Worm (Caenorhabditis elegans) whole organism, L1 larva: ENCODE measurements around the gene F01D5.3.

Experiments used
- aha-1 ChIP-seq: fragments of 150-350 bp; optimal IDR thresholded peaks from 2 replicates; lab custom pipeline; 2014; ENCODE audit warnings: missing biosample characterization, missing genetic modification characterization
- aly-2 ChIP-seq: fragments of 150-350 bp; optimal IDR thresholded peaks from 2 replicates; lab custom pipeline; 2014; ENCODE audit warnings: missing biosample characterization, missing genetic modification characterization
- blmp-1 ChIP-seq: fragments of 150-350 bp; optimal IDR thresholded peaks from 2 replicates; lab custom pipeline; 2014; ENCODE audit warnings: missing biosample characterization, missing genetic modification characterization
- ceh-8 ChIP-seq: fragments of 200-800 bp; sonication (Bioruptor generic); optimal IDR thresholded peaks from 2 replicates; lab custom pipeline; 2018; ENCODE audit warnings: mild to moderate bottlenecking, missing genetic modification characterization, moderate library complexity, missing compliant biosample characterization
- ces-1 ChIP-seq: fragments of 150-350 bp; optimal IDR thresholded peaks from 2 replicates; lab custom pipeline; 2014; ENCODE audit warnings: missing biosample characterization, missing genetic modification reagents, missing genetic modification characterization
- dpl-1 ChIP-seq, 3 experiments: fragments of 150-350 bp in 2 of 3; sonication (generic microtip) in 1 of 3; optimal IDR thresholded peaks; 2 replicates each; lab custom pipeline; 2014 to 2017; ENCODE audit warnings: missing biosample characterization in 3 of 3, missing genetic modification characterization in 3 of 3, missing genetic modification reagents in 3 of 3
- efl-1 ChIP-seq, 4 experiments: fragments of 150-350 bp; optimal IDR thresholded peaks in 3 of 4; peaks in 1 of 4; 1 replicate in 1 of 4; 2 replicates in 3 of 4; lab custom pipeline; 2014; ENCODE audit warnings: missing biosample characterization in 2 of 4, missing genetic modification characterization in 2 of 4, missing genetic modification reagents in 2 of 4
- elt-2 ChIP-seq: sonication (generic microtip); optimal IDR thresholded peaks from 2 replicates; lab custom pipeline; 2016; ENCODE audit warnings: missing genetic modification characterization, mild to moderate bottlenecking, inconsistent platforms, missing compliant biosample characterization, missing genetic modification reagents
- elt-3 ChIP-seq, 6 experiments: fragments of 150-350 bp in 1 of 6; sonication (generic microtip); optimal IDR thresholded peaks; 2 replicates each; lab custom pipeline; 2017 to 2018; ENCODE audit warnings: missing biosample characterization in 6 of 6, missing genetic modification characterization in 6 of 6, inconsistent platforms in 1 of 6
- fkh-10 ChIP-seq: sonication (generic microtip); optimal IDR thresholded peaks from 2 replicates; lab custom pipeline; 2017; ENCODE audit warnings: missing biosample characterization, missing genetic modification reagents, missing genetic modification characterization
- grh-1 ChIP-seq: fragments of 200-800 bp; sonication (Bioruptor generic); IDR thresholded peaks from 2 replicates; pipeline ENCODE4 v1.3.6; 2022; ENCODE audit warnings: missing genetic modification reagents, missing genetic modification characterization, missing compliant biosample characterization
- hlh-17 ChIP-seq: fragments of 200-800 bp; sonication (Bioruptor generic); optimal IDR thresholded peaks from 2 replicates; lab custom pipeline; 2018; ENCODE audit warnings: missing genetic modification characterization, mild to moderate bottlenecking, missing compliant biosample characterization, moderate library complexity, borderline replicate concordance
- hlh-4 ChIP-seq: sonication (generic microtip); optimal IDR thresholded peaks from 2 replicates; lab custom pipeline; 2016; ENCODE audit warnings: mild to moderate bottlenecking, missing genetic modification characterization, missing compliant biosample characterization
- isw-1 ChIP-seq: fragments of 200-800 bp; sonication (Bioruptor generic); IDR thresholded peaks from 2 replicates; pipeline ENCODE4 v1.3.6; 2022; ENCODE audit warnings: missing genetic modification characterization, missing compliant biosample characterization
- lin-14 ChIP-seq: fragments of 200-800 bp; sonication (Bioruptor generic); optimal IDR thresholded peaks from 2 replicates; lab custom pipeline; 2018; ENCODE audit warnings: mild to moderate bottlenecking, missing genetic modification characterization, moderate library complexity, missing compliant biosample characterization
- lin-35 ChIP-seq, 2 experiments: fragments of 150-350 bp; optimal IDR thresholded peaks; 2 replicates each; lab custom pipeline; 2014; ENCODE audit warnings: missing biosample characterization in 2 of 2, missing genetic modification characterization in 2 of 2, missing genetic modification reagents in 2 of 2
- lsy-2 ChIP-seq, 2 experiments: fragments of 150-350 bp; optimal IDR thresholded peaks; 2 replicates each; lab custom pipeline; 2014; ENCODE audit warnings: missing biosample characterization in 2 of 2, missing genetic modification characterization in 2 of 2
- mdl-1 ChIP-seq, 2 experiments: fragments of 150-350 bp; optimal IDR thresholded peaks; 2 replicates each; lab custom pipeline; 2014 to 2017; ENCODE audit warnings: missing biosample characterization in 2 of 2, missing genetic modification characterization in 2 of 2, inconsistent platforms in 1 of 2
- mep-1 ChIP-seq: fragments of 150-350 bp; optimal IDR thresholded peaks from 2 replicates; lab custom pipeline; 2014; ENCODE audit warnings: missing biosample characterization, missing genetic modification characterization
- nhr-12 ChIP-seq: sonication (generic microtip); optimal IDR thresholded peaks from 2 replicates; lab custom pipeline; 2017; ENCODE audit warnings: missing biosample characterization, missing genetic modification characterization
- nhr-19 ChIP-seq: fragments of 200-800 bp; sonication (Bioruptor generic); conservative IDR thresholded peaks from 2 replicates; pipeline ENCODE4 v1.3.6; 2022; ENCODE audit warnings: missing genetic modification characterization, missing compliant biosample characterization
- nhr-20 ChIP-seq: sonication (generic microtip); optimal IDR thresholded peaks from 2 replicates; lab custom pipeline; 2016; ENCODE audit warnings: mild to moderate bottlenecking, missing genetic modification characterization, missing compliant biosample characterization
- nhr-71 ChIP-seq: sonication (generic microtip); optimal IDR thresholded peaks from 2 replicates; lab custom pipeline; 2016; ENCODE audit warnings: mild to moderate bottlenecking, missing genetic modification characterization, moderate library complexity, missing compliant biosample characterization
- nhr-76 ChIP-seq: sonication (generic microtip); optimal IDR thresholded peaks from 2 replicates; lab custom pipeline; 2017; ENCODE audit warnings: missing biosample characterization, missing genetic modification characterization
- nhr-84 ChIP-seq: sonication (generic microtip); optimal IDR thresholded peaks from 2 replicates; lab custom pipeline; 2017; ENCODE audit warnings: missing biosample characterization, missing genetic modification characterization
- nhr-85 ChIP-seq: sonication (generic microtip); peaks from one replicate; lab custom pipeline; 2016; ENCODE audit warnings: missing genetic modification characterization, inconsistent platforms, missing compliant biosample characterization
- nhr-90 ChIP-seq: sonication (generic microtip); optimal IDR thresholded peaks from 2 replicates; lab custom pipeline; 2016; ENCODE audit warnings: mild to moderate bottlenecking, missing genetic modification characterization, missing compliant biosample characterization; ENCODE audit not compliant: poor library complexity
- snpc-4 ChIP-seq: fragments of 150-350 bp; optimal IDR thresholded peaks from 2 replicates; lab custom pipeline; 2014; ENCODE audit warnings: missing biosample characterization, missing genetic modification characterization
- snu-23 ChIP-seq: sonication (generic microtip); optimal IDR thresholded peaks from 2 replicates; lab custom pipeline; 2016; ENCODE audit warnings: missing genetic modification characterization, missing compliant biosample characterization
- tbx-2 ChIP-seq: sonication (generic microtip); optimal IDR thresholded peaks from 2 replicates; lab custom pipeline; 2016; ENCODE audit warnings: missing genetic modification characterization, missing compliant biosample characterization
- unc-130 ChIP-seq: fragments of 150-350 bp; optimal IDR thresholded peaks from 2 replicates; lab custom pipeline; 2017; ENCODE audit warnings: missing biosample characterization, missing genetic modification characterization, inconsistent platforms
- vab-15 ChIP-seq: sonication (generic microtip); optimal IDR thresholded peaks from 2 replicates; lab custom pipeline; 2017; ENCODE audit warnings: missing genotype, mild to moderate bottlenecking, missing genetic modification characterization, missing compliant biosample characterization
- xbp-1 ChIP-seq: sonication (generic microtip); optimal IDR thresholded peaks from 2 replicates; lab custom pipeline; 2016; ENCODE audit warnings: missing genetic modification characterization, missing compliant biosample characterization

Gene F01D5.3

DNA sequence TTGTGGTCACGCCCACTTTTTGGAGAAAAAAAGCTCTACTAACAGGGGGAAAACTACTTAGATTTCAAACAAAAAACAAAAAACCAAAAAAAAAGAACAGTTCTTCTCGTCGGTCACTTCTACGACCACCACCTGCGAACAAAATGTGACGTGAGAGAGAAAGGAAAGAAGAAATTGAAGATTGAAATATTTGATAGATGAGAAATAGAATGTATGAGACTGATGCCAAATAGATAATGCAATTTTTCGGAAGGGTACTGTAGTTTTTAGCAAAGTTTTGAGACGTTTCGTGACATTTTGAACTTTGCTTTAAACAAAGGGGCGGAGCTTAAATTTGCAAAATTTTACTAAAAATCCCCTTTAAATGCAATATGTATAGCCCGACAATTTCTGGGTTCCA, 45.0 kb downstream of the F01D5.3 start:
- TF ChIP-seq grh-1 (GFP tag; lab: Robert Waterston, UW) (no peak), lin-14 (GFP tag; lab: Kevin White, UChicago) (peak; percentile 44), nhr-85 (tag; lab: Kevin White, UChicago) (no peak), nhr-20 (tag; lab: Kevin White, UChicago) (peak; percentile 34), snpc-4 (tag; lab: Kevin White, UChicago) (no peak), blmp-1 (tag; lab: Kevin White, UChicago) (peak; percentile 72), lsy-2 (tag; optimal IDR thresholded peaks at IDR 0.05; lab: Kevin White, UChicago) (peak in 1 of 2 experiments; percentile 56), unc-130 (tag; lab: Kevin White, UChicago) (no peak), snu-23 (GFP tag; lab: Kevin White, UChicago) (no peak), ces-1 (no peak), elt-3 (tag; optimal IDR thresholded peaks at IDR 0.05; lab: Kevin White, UChicago) (peak in 1 of 6 experiments; percentile 12), hlh-17 (GFP tag; lab: Kevin White, UChicago) (no peak)

DNA sequence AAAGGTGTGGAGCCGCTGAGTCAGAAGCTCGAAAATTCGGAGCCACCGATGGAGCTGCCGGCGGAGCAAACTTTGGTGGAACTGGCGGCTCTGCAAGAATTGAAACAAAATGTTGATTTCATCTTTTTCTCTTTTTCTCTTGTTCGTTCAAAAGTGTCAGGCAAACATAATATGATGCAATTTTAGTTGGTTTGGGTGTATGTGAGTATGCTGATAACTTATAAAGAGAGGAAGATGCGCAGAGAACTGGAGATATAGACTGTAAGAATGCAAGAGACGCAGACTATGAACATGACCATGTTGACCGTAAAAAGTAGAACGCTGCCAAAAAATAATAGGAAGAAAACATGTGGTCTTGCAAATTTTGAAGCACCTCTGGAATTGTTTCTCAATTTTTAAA, 45.9 kb downstream of the F01D5.3 start:
- TF ChIP-seq mdl-1 (tag; optimal IDR thresholded peaks at IDR 0.05; lab: Kevin White, UChicago): peak in 1 of 2 experiments; percentile 5
- TF ChIP-seq lsy-2 (tag; optimal IDR thresholded peaks at IDR 0.05; lab: Kevin White, UChicago): peak; percentile 16 to 38
- peak; percentile 38 for TF ChIP-seq snu-23 (GFP tag; lab: Kevin White, UChicago)
- TF ChIP-seq xbp-1 (tag; lab: Kevin White, UChicago): no peak
- peak; percentile 45 for TF ChIP-seq nhr-90 (tag; lab: Kevin White, UChicago)
- TF ChIP-seq aly-2 (tag; lab: Kevin White, UChicago): no peak
- TF ChIP-seq nhr-19: 0 out of 2 replicates have a peak, but pooled peaks have one; percentile 6
- peak; percentile 83 for TF ChIP-seq lin-14 (GFP tag; lab: Kevin White, UChicago)
- TF ChIP-seq nhr-20 (tag; lab: Kevin White, UChicago): peak; percentile 61
- peak in 1 of 3 experiments; percentile 28 for TF ChIP-seq dpl-1 (GFP tag; optimal IDR thresholded peaks at IDR 0.05; lab: Kevin White, UChicago)
- no peak for TF ChIP-seq vab-15 (tag; lab: Kevin White, UChicago)
- peak in 1 of 2 experiments; percentile 44 for TF ChIP-seq lin-35 (GFP tag; optimal IDR thresholded peaks at IDR 0.05; lab: Kevin White, UChicago)
- TF ChIP-seq nhr-84 (tag; lab: Kevin White, UChicago): no peak
- no peak for TF ChIP-seq hlh-4 (tag; lab: Kevin White, UChicago)
- no peak for TF ChIP-seq aha-1
- TF ChIP-seq ceh-8 (GFP tag; lab: Kevin White, UChicago): no peak
- TF ChIP-seq tbx-2 (tag; lab: Kevin White, UChicago): peak; percentile 1
- TF ChIP-seq elt-2 (tag; lab: Kevin White, UChicago): peak; percentile 86
- TF ChIP-seq fkh-10 (GFP tag; lab: Kevin White, UChicago): no peak
- peak; percentile 3 for TF ChIP-seq blmp-1 (tag; lab: Kevin White, UChicago)
- peak in 1 of 6 experiments; percentile 39 for TF ChIP-seq elt-3 (tag; optimal IDR thresholded peaks at IDR 0.05; lab: Kevin White, UChicago)
- TF ChIP-seq mep-1 (tag; lab: Kevin White, UChicago): peak; percentile 64
- peak; percentile 53 for TF ChIP-seq nhr-71 (tag; lab: Kevin White, UChicago)
- TF ChIP-seq nhr-85 (tag; lab: Kevin White, UChicago): peak; percentile 25
- peak; percentile 25 to 28 for TF ChIP-seq efl-1 (optimal IDR thresholded peaks at IDR 0.05; lab: Kevin White, UChicago)
- peak in 1 of 2 experiments; percentile 74 for TF ChIP-seq efl-1 (GFP tag; optimal IDR thresholded peaks at IDR 0.05 in 1 of 2; lab: Kevin White, UChicago)
- TF ChIP-seq ces-1: no peak
- TF ChIP-seq, all 84 proteins: peak for 17

DNA sequence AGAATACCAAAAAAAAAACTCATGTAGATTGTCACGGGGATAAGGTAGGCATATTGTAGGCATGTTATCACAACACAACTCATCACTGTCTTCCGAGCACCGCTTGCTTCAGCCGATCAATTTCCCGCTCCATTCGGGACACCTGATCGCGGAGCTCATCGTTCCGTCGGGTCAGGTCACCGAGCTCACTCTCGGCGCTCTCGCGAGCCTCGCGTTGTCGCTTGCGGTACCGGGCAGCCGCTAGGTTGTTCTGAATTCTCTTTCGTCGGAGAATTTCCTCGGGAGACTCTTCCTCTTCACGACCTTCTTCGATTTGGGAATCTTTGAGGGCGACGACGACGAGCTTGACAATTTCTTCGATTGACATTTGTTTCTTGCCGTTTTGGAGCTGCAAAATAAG, 48.0 kb downstream of the F01D5.3 start:
- TF ChIP-seq nhr-76 (tag; lab: Kevin White, UChicago) (no peak), efl-1 (optimal IDR thresholded peaks at IDR 0.05; lab: Kevin White, UChicago) (no peak), efl-1 (GFP tag; optimal IDR thresholded peaks at IDR 0.05 in 1 of 2; lab: Kevin White, UChicago) (no peak)

ce11 chrII:13949290-13949689, 50.7 kb downstream of the F01D5.3 start, which contains the start of gene sre-44:
Gene sre-44, plus strand, starts transcription at chrII:13949590.
- peak; percentile 20 for TF ChIP-seq nhr-85 (tag; lab: Kevin White, UChicago)
- no peak for TF ChIP-seq nhr-12
- peak; percentile 26 for TF ChIP-seq elt-2 (tag; lab: Kevin White, UChicago)
- no peak for TF ChIP-seq isw-1
